Worm (Caenorhabditis elegans) whole organism, mixed stage, embryonic: ENCODE measurements around the gene sdz-27.

Experiments used
- bed-3 ChIP-seq: fragments of 200-800 bp; sonication (Bioruptor generic); optimal IDR thresholded peaks from 3 replicates; lab custom pipeline; 2018; ENCODE audit warnings: mild to moderate bottlenecking, missing genetic modification characterization, moderate library complexity, missing compliant biosample characterization
- ces-1 ChIP-seq: fragments of 150-350 bp; optimal IDR thresholded peaks from 2 replicates; lab custom pipeline; 2014; ENCODE audit warnings: missing biosample characterization, missing genetic modification reagents, missing genetic modification characterization
- drap-1 ChIP-seq: fragments of 200-800 bp; sonication (Bioruptor generic); optimal IDR thresholded peaks from 3 replicates; lab custom pipeline; 2018; ENCODE audit warnings: mild to moderate bottlenecking, missing genetic modification characterization, missing compliant biosample characterization
- elt-1 ChIP-seq: sonication (generic microtip); optimal IDR thresholded peaks from 2 replicates; lab custom pipeline; 2017; ENCODE audit warnings: missing genetic modification characterization, mild to moderate bottlenecking, missing compliant biosample characterization, antibody characterized with exemption, moderate library complexity, borderline replicate concordance; ENCODE audit not compliant: insufficient read depth
- mep-1 ChIP-seq: fragments of 150-350 bp; optimal IDR thresholded peaks from 2 replicates; lab custom pipeline; 2017; ENCODE audit warnings: missing biosample characterization, missing genetic modification reagents, missing genetic modification characterization, inconsistent platforms
- nhr-12 ChIP-seq: fragments of 150-350 bp; optimal IDR thresholded peaks from 2 replicates; lab custom pipeline; 2014; ENCODE audit warnings: missing biosample characterization, missing genetic modification characterization
- nhr-237 ChIP-seq: fragments of 150-350 bp; optimal IDR thresholded peaks from 2 replicates; lab custom pipeline; 2014; ENCODE audit warnings: missing biosample characterization, missing genetic modification characterization
- nhr-28 ChIP-seq: fragments of 150-350 bp; optimal IDR thresholded peaks from 2 replicates; lab custom pipeline; 2014; ENCODE audit warnings: missing biosample characterization, missing genetic modification characterization
- sem-2 ChIP-seq: fragments of 200-800 bp; sonication (Bioruptor generic); optimal IDR thresholded peaks from 2 replicates; lab custom pipeline; 2018; ENCODE audit warnings: mild to moderate bottlenecking, missing genetic modification characterization, missing compliant biosample characterization
- snpc-4 ChIP-seq: fragments of 150-350 bp; optimal IDR thresholded peaks from 2 replicates; lab custom pipeline; 2014; ENCODE audit warnings: missing biosample characterization, missing genetic modification characterization
- sptf-1 ChIP-seq: sonication (generic microtip); optimal IDR thresholded peaks from 2 replicates; lab custom pipeline; 2017; ENCODE audit warnings: mild to moderate bottlenecking, missing genetic modification characterization, moderate library complexity, missing compliant biosample characterization
- tbx-8 ChIP-seq: fragments of 200-800 bp; sonication (Bioruptor generic); optimal IDR thresholded peaks from 2 replicates; lab custom pipeline; 2018; ENCODE audit warnings: mild to moderate bottlenecking, missing genetic modification characterization, moderate library complexity, missing compliant biosample characterization
- unc-39 ChIP-seq: fragments of 150-350 bp; optimal IDR thresholded peaks from 2 replicates; lab custom pipeline; 2014; ENCODE audit warnings: missing biosample characterization, missing genetic modification characterization

DNA sequence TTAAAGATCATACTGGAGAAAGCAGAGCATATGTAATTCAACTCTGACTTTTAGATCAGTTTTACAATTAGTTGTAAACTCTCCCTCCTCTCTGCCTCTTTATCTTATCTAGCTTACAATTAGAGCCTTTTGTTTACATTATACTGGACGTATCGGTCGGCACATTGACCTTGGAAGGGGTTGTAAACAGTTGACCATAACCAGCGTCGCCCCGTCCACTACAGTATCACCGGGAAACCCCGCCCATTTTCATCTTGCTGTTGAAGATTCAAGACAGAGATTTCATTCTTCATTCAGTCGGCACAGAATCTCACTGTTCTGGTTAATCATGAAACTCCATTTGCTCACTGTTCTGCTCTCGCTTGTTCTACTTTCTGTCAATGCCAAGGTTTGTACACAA lies at the start of gene sdz-27:
- TF ChIP-seq nhr-12 (tag; lab: Kevin White, UChicago): no peak
- TF ChIP-seq drap-1 (GFP tag; lab: Kevin White, UChicago): no peak
- no peak for TF ChIP-seq nhr-237 (tag; lab: Kevin White, UChicago)
- no peak for TF ChIP-seq elt-1 (tag; lab: Kevin White, UChicago)
- TF ChIP-seq tbx-8: no peak
- TF ChIP-seq bed-3 (GFP tag; lab: Kevin White, UChicago): no peak
- TF ChIP-seq ces-1 (GFP tag; lab: Kevin White, UChicago): no peak
- no peak for TF ChIP-seq nhr-28 (tag; lab: Kevin White, UChicago)
- TF ChIP-seq snpc-4 (tag; lab: Kevin White, UChicago): no peak
- TF ChIP-seq mep-1: no peak
- TF ChIP-seq unc-39: no peak
- TF ChIP-seq sem-2 (GFP tag; lab: Kevin White, UChicago): no peak
- TF ChIP-seq sptf-1 (tag; lab: Kevin White, UChicago): no peak
